Worm (Caenorhabditis elegans) whole organism, L4/young adult: ENCODE measurements around the gene C03B1.13.

Source experiments
- W03F9.2 ChIP-seq: fragments of 150-350 bp; optimal IDR thresholded peaks from 2 replicates; lab custom pipeline; 2014; ENCODE audit warnings: missing biosample characterization, missing genetic modification characterization
- him-1 ChIP-seq: sonication (generic microtip); optimal IDR thresholded peaks from 2 replicates; lab custom pipeline; 2016; ENCODE audit warnings: missing genotype, missing genetic modification reagents, missing genetic modification characterization, missing compliant biosample characterization

ce11 chrX:6319546-6319945 lies 18.3 kb downstream of the C03B1.13 start, which contains the start of gene chtb-3:
- TF ChIP-seq W03F9.2 (tag; lab: Kevin White, UChicago) (no peak), him-1 (tag; lab: Kevin White, UChicago) (no peak)
